Worm (Caenorhabditis elegans): Measurements from ENCODE around the gene ins-9.

- no peak for TF ChIP-seq K12H6.12 (tag; optimal IDR thresholded peaks at IDR 0.05)
- no peak for TF ChIP-seq dox-1 (GFP tag; IDR thresholded peaks at IDR 0.05)
- peak; percentile 56 for TF ChIP-seq die-1 (tag; optimal IDR thresholded peaks at IDR 0.05)
- TF ChIP-seq nfya-2 (GFP tag; IDR thresholded peaks at IDR 0.05), result no peak
- no peak for TF ChIP-seq unc-62 (GFP tag; optimal IDR thresholded peaks at IDR 0.05)
- no peak for TF ChIP-seq attf-5 (GFP tag; optimal IDR thresholded peaks at IDR 0.05)
- no peak for TF ChIP-seq sea-2 (GFP tag; IDR thresholded peaks at IDR 0.05)
- no peak for TF ChIP-seq ama-1 (optimal IDR thresholded peaks at IDR 0.05)
- TF ChIP-seq ama-1 (GFP tag; optimal IDR thresholded peaks at IDR 0.05), result peak in 1 of 2 experiments; percentile 20
- 0 out of 2 replicates have a peak, but pooled peaks have one; percentile 29 for TF ChIP-seq let-526 (GFP tag; IDR thresholded peaks at IDR 0.05)
- no peak for TF ChIP-seq ekl-4 (GFP tag; IDR thresholded peaks at IDR 0.05)
- no peak for TF ChIP-seq nfya-1 (tag; optimal IDR thresholded peaks at IDR 0.05; ENCODE audit: borderline replicate concordance, insufficient read depth)
- 0 out of 2 replicates have a peak, but pooled peaks have one; percentile 25 for TF ChIP-seq Y56A3A.18 (GFP tag; IDR thresholded peaks at IDR 0.05)
Observed at ce11 chrX:8877162-8877561, 10.7 kb upstream of the ins-9 start.
